Fruit fly (Drosophila melanogaster): Measurements from ENCODE around the gene daed.

daed gene

dm6 chr2L:2200136-2201036 is 15.7 kb downstream of the daed start (continued):
- TF ChIP-seq fkh (GFP tag; optimal IDR thresholded peaks at IDR 0.05) (peak; percentile 22), vri (GFP tag; optimal IDR thresholded peaks at IDR 0.05) (peak; percentile 99), fd85E (GFP tag; optimal IDR thresholded peaks at IDR 0.05) (no peak), CG15336 (GFP tag; IDR thresholded peaks at IDR 0.05) (no peak), Hr38 (GFP tag; optimal IDR thresholded peaks at IDR 0.05) (no peak), CG32006 (GFP tag; optimal IDR thresholded peaks at IDR 0.05) (no peak), dac (GFP tag; optimal IDR thresholded peaks at IDR 0.05) (no peak), CG11902 (GFP tag; optimal IDR thresholded peaks at IDR 0.05) (no peak), CG8319 (GFP tag; optimal IDR thresholded peaks at IDR 0.05) (no peak), Sox102F (GFP tag; optimal IDR thresholded peaks at IDR 0.05) (peak; percentile 9), net (GFP tag; optimal IDR thresholded peaks at IDR 0.05) (no peak), Gug (GFP tag; IDR thresholded peaks at IDR 0.05) (no peak)

dm6 chr2L:2199433-2199796 is 16.7 kb downstream of the daed start:
- TF ChIP-seq dsx (GFP tag; optimal IDR thresholded peaks at IDR 0.05; ENCODE audit: poor library complexity, severe bottlenecking), result no peak
- no peak for TF ChIP-seq CG6808 (GFP tag; optimal IDR thresholded peaks at IDR 0.05)
- no peak for TF ChIP-seq Met (GFP tag; optimal IDR thresholded peaks at IDR 0.05)
- no peak for TF ChIP-seq esn (GFP tag; optimal IDR thresholded peaks at IDR 0.05)
- no peak for TF ChIP-seq CG10631 (GFP tag; optimal IDR thresholded peaks at IDR 0.05)
- no peak for TF ChIP-seq CG6276 (GFP tag; optimal IDR thresholded peaks at IDR 0.05)
- no peak for TF ChIP-seq acj6 (GFP tag; optimal IDR thresholded peaks at IDR 0.05)
- no peak for TF ChIP-seq Sox15 (GFP tag; optimal IDR thresholded peaks at IDR 0.05)

DNA sequence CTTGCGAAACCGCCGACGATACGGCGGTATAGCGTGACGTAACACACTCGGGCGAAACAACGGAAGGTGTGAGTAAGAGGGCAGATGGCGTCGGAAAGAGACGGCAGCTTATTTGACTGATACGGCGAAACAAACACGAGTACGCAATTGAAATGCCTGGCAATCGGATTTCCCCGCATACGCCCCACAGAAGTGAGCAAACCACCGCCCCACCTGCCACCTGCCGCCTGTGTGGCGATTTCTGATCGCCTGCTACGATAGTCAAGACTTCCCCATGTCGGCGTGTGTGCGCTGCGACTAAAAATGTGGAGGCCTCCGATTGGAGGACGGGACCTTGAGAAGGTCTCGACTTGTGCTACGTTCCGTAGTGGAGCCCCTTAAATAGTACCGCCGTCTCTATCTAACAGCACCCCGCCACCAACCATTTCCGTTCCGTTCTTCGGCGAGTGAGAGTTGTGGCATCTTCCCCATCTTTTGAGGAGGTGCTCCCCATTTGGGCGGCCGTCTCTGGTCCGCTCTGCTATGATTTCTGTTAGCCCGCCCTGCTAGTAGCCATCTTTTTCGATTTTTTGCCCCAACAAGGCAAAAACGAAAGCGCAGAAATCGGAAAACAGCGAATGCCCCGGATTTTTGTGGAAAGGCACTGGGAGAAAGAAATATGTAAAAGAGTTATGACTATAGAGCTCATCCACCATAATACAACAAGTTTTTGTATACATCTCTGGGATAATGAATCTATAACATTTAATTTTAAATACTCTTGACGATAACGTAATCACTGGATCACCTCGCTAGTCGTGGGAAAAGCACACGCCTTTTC is 17.3 kb downstream of the daed start:
- TF ChIP-seq Eip78C (GFP tag), result peak; percentile 99
- peak; percentile 99 for TF ChIP-seq cyc (GFP tag; optimal IDR thresholded peaks at IDR 0.05)
- TF ChIP-seq net (GFP tag; optimal IDR thresholded peaks at IDR 0.05), result peak; percentile 97
- TF ChIP-seq CG6808 (GFP tag; optimal IDR thresholded peaks at IDR 0.05), result peak; percentile 94
- peak; percentile 94 for TF ChIP-seq CG16779 (tag; optimal IDR thresholded peaks at IDR 0.05)
- peak; percentile 95 for TF ChIP-seq CG4318 (GFP tag; optimal IDR thresholded peaks at IDR 0.05)
- TF ChIP-seq salr (GFP tag; optimal IDR thresholded peaks at IDR 0.05), result peak; percentile 94 to 98
- TF ChIP-seq CG8119 (GFP tag; IDR thresholded peaks at IDR 0.05), result no peak
- no peak for TF ChIP-seq Eip93F (GFP tag; optimal IDR thresholded peaks at IDR 0.05)
- peak; percentile 94 for TF ChIP-seq CG1621 (tag; optimal IDR thresholded peaks at IDR 0.05)
- peak; percentile 95 for TF ChIP-seq CG6854 (GFP tag; optimal IDR thresholded peaks at IDR 0.05)
- TF ChIP-seq CG9139 (GFP tag; optimal IDR thresholded peaks at IDR 0.05), result peak; percentile 90
- peak; percentile 99 for TF ChIP-seq CG31627 (GFP tag; optimal IDR thresholded peaks at IDR 0.05)
- no peak for TF ChIP-seq Gug (GFP tag; IDR thresholded peaks at IDR 0.05)
- peak; percentile 96 for TF ChIP-seq spab (GFP tag; optimal IDR thresholded peaks at IDR 0.05)
- peak; percentile 97 for TF ChIP-seq Ets96B (tag; optimal IDR thresholded peaks at IDR 0.05)
- TF ChIP-seq dac (GFP tag; optimal IDR thresholded peaks at IDR 0.05), result peak; percentile 92
- TF ChIP-seq CG7368 (GFP tag; optimal IDR thresholded peaks at IDR 0.05), result peak; percentile 94
- TF ChIP-seq CG15336 (GFP tag; IDR thresholded peaks at IDR 0.05), result no peak
- TF ChIP-seq Hr4 (GFP tag; optimal IDR thresholded peaks at IDR 0.05), result peak; percentile 98
- TF ChIP-seq CG10669 (GFP tag; optimal IDR thresholded peaks at IDR 0.05), result peak; percentile 94
- TF ChIP-seq Sox15 (GFP tag; optimal IDR thresholded peaks at IDR 0.05), result peak; percentile 98
- TF ChIP-seq dsx (GFP tag; optimal IDR thresholded peaks at IDR 0.05; ENCODE audit: poor library complexity, severe bottlenecking), result peak; percentile 94
- peak; percentile 51 for TF ChIP-seq Hr38 (GFP tag; optimal IDR thresholded peaks at IDR 0.05)
- TF ChIP-seq topi (GFP tag; optimal IDR thresholded peaks at IDR 0.05), result peak; percentile 99
- no peak for TF ChIP-seq CG6163 (GFP tag; IDR thresholded peaks at IDR 0.05)
- TF ChIP-seq Eip75B (GFP tag; optimal IDR thresholded peaks at IDR 0.05), result peak; percentile 99
- peak; percentile 97 for TF ChIP-seq CG3032 (tag; optimal IDR thresholded peaks at IDR 0.05)
- peak; percentile 99 for TF ChIP-seq CG3919 (GFP tag; optimal IDR thresholded peaks at IDR 0.05)
- peak; percentile 99 for TF ChIP-seq Hr39 (GFP tag; optimal IDR thresholded peaks at IDR 0.05)
- peak; percentile 99 for TF ChIP-seq CG10631 (GFP tag; optimal IDR thresholded peaks at IDR 0.05)
- TF ChIP-seq fkh (GFP tag; optimal IDR thresholded peaks at IDR 0.05), result peak; percentile 79
- peak; percentile 96 for TF ChIP-seq CG6276 (GFP tag; optimal IDR thresholded peaks at IDR 0.05)
- TF ChIP-seq CG8319 (GFP tag; optimal IDR thresholded peaks at IDR 0.05), result peak; percentile 98
- TF ChIP-seq OdsH (GFP tag; optimal IDR thresholded peaks at IDR 0.05), result peak; percentile 98
